Fruit fly (Drosophila melanogaster) whole organism, embryonic: ENCODE results near the gene beta'COP.

Source experiments
- Ada2b ChIP-seq: fragments of 200-800 bp; sonication (Bioruptor generic); IDR thresholded peaks from 2 replicates; pipeline ENCODE4 v1.3.6; 2022; ENCODE audit warnings: missing biosample characterization, missing genetic modification characterization
- CG10654 ChIP-seq: fragments of 200-800 bp; sonication (Bioruptor generic); optimal IDR thresholded peaks from 2 replicates; lab custom pipeline; 2016; ENCODE audit warnings: missing biosample characterization, missing genetic modification characterization
- CG11093 ChIP-seq: fragments of 200-800 bp; sonication (Bioruptor generic); IDR thresholded peaks from 3 replicates; pipeline ENCODE4 v1.3.6; 2022; ENCODE audit warnings: missing biosample characterization, missing genetic modification characterization
- CG11456 ChIP-seq: fragments of 200-800 bp; sonication (Bioruptor generic); IDR thresholded peaks from 3 replicates; pipeline ENCODE4 v1.3.6; 2022; ENCODE audit warnings: missing biosample characterization, missing genetic modification characterization
- CG12744 ChIP-seq: fragments of 200-800 bp; sonication (Bioruptor generic); optimal IDR thresholded peaks from 2 replicates; lab custom pipeline; 2016; ENCODE audit warnings: missing biosample characterization, missing genetic modification characterization
- CG12769 ChIP-seq: fragments of 200-800 bp; sonication (Bioruptor generic); optimal IDR thresholded peaks from 2 replicates; lab custom pipeline; 2019; ENCODE audit warnings: missing biosample characterization, mild to moderate bottlenecking, missing genetic modification characterization, moderate library complexity
- CG15011 ChIP-seq: fragments of 200-800 bp; sonication (Bioruptor generic); optimal IDR thresholded peaks from 3 replicates; lab custom pipeline; 2018; ENCODE audit warnings: missing biosample characterization, mild to moderate bottlenecking, missing genetic modification characterization
- CG1529 ChIP-seq: fragments of 200-800 bp; sonication (Bioruptor generic); optimal IDR thresholded peaks from 3 replicates; lab custom pipeline; 2018; ENCODE audit warnings: missing biosample characterization, missing genetic modification characterization
- CG15479 ChIP-seq: fragments of 200-800 bp; sonication (Bioruptor generic); optimal IDR thresholded peaks from 3 replicates; lab custom pipeline; 2019; ENCODE audit warnings: missing biosample characterization, mild to moderate bottlenecking, missing genetic modification characterization, moderate library complexity
- CG15514 ChIP-seq: fragments of 200-800 bp; sonication (Bioruptor generic); optimal IDR thresholded peaks from 3 replicates; lab custom pipeline; 2017; ENCODE audit warnings: missing biosample characterization, missing genetic modification characterization, mild to moderate bottlenecking, moderate library complexity, missing genetic modification reagents
- CG17328 ChIP-seq: fragments of 200-800 bp; sonication (Bioruptor generic); IDR thresholded peaks from 2 replicates; pipeline ENCODE4 v1.3.6; 2022; ENCODE audit warnings: missing biosample characterization, missing genetic modification characterization
- CG18599 ChIP-seq: fragments of 200-800 bp; sonication (Bioruptor generic); optimal IDR thresholded peaks from 3 replicates; lab custom pipeline; 2017; ENCODE audit warnings: missing biosample characterization, missing genetic modification characterization, mild to moderate bottlenecking, moderate library complexity, missing genetic modification reagents
- CG18619 ChIP-seq: fragments of 200-800 bp; sonication (Bioruptor generic); optimal IDR thresholded peaks from 3 replicates; lab custom pipeline; 2017; ENCODE audit warnings: missing biosample characterization, mild to moderate bottlenecking, missing genetic modification characterization
- CG30403 ChIP-seq: fragments of 200-800 bp; sonication (Bioruptor generic); optimal IDR thresholded peaks from 3 replicates; lab custom pipeline; 2016; ENCODE audit warnings: missing biosample characterization, missing genetic modification characterization
- CG31365 ChIP-seq: fragments of 200-800 bp; sonication (Bioruptor generic); optimal IDR thresholded peaks from 2 replicates; lab custom pipeline; 2018; ENCODE audit warnings: missing biosample characterization, mild to moderate bottlenecking, missing genetic modification characterization
- CG32767 ChIP-seq: fragments of 200-800 bp; sonication (Bioruptor generic); IDR thresholded peaks from 2 replicates; pipeline ENCODE4 v1.3.6; 2022; ENCODE audit warnings: missing biosample characterization, missing genetic modification characterization
- CG4328 ChIP-seq: fragments of 200-800 bp; sonication (Bioruptor generic); optimal IDR thresholded peaks from 3 replicates; lab custom pipeline; 2017; ENCODE audit warnings: missing biosample characterization, missing genetic modification reagents, missing genetic modification characterization
- CG4360 ChIP-seq: fragments of 200-800 bp; sonication (Bioruptor generic); IDR thresholded peaks from 2 replicates; pipeline ENCODE4 v1.3.6; 2022; ENCODE audit warnings: missing biosample characterization, missing genetic modification characterization
- CG6272 ChIP-seq: fragments of 200-800 bp; sonication (Bioruptor generic); IDR thresholded peaks from 2 replicates; pipeline ENCODE4 v1.3.6; 2022; ENCODE audit warnings: missing biosample characterization, missing genetic modification characterization
- CG6854 ChIP-seq: fragments of 200-800 bp; sonication (Bioruptor generic); optimal IDR thresholded peaks from 3 replicates; lab custom pipeline; 2017; ENCODE audit warnings: missing biosample characterization, mild to moderate bottlenecking, missing genetic modification characterization
- CG8089 ChIP-seq: fragments of 200-800 bp; sonication (Bioruptor generic); optimal IDR thresholded peaks from 3 replicates; lab custom pipeline; 2016; ENCODE audit warnings: missing biosample characterization, missing genetic modification characterization
- CG8359 ChIP-seq: fragments of 200-800 bp; sonication (Bioruptor generic); optimal IDR thresholded peaks from 2 replicates; lab custom pipeline; 2017; ENCODE audit warnings: missing biosample characterization, mild to moderate bottlenecking, missing genetic modification characterization, borderline replicate concordance
- CG8944 ChIP-seq: fragments of 200-800 bp; sonication (Bioruptor generic); optimal IDR thresholded peaks from 3 replicates; lab custom pipeline; 2016; ENCODE audit warnings: missing biosample characterization, missing genetic modification characterization
- GATAe ChIP-seq: fragments of 200-800 bp; sonication (Bioruptor generic); conservative IDR thresholded peaks from 2 replicates; pipeline ENCODE4 v1.3.6; 2022; ENCODE audit warnings: missing biosample characterization, missing genetic modification characterization
- HLHmδ ChIP-seq: fragments of 200-800 bp; sonication (Bioruptor generic); optimal IDR thresholded peaks from 2 replicates; lab custom pipeline; 2018; ENCODE audit warnings: missing biosample characterization, mild to moderate bottlenecking, missing genetic modification characterization, moderate library complexity
- Hr51 ChIP-seq, 2 experiments: fragments of 200-800 bp; sonication (Bioruptor generic); optimal IDR thresholded peaks; 2 replicates in 1 of 2; 3 replicates in 1 of 2; lab custom pipeline; 2016 to 2018; ENCODE audit warnings: missing biosample characterization in 2 of 2, missing genetic modification characterization in 2 of 2, mild to moderate bottlenecking in 1 of 2, moderate library complexity in 1 of 2
- Hr78 ChIP-seq, 2 experiments: fragments of 200-800 bp in 1 of 2; fragments of >200 bp in 1 of 2; sonication (Bioruptor generic) in 1 of 2; optimal IDR thresholded peaks; 2 replicates each; lab custom pipeline; 2017 to 2019; ENCODE audit warnings: missing biosample characterization in 2 of 2, missing genetic modification characterization in 2 of 2, mild to moderate bottlenecking in 1 of 2, moderate library complexity in 1 of 2
- Kr ChIP-seq: fragments of 200-800 bp; sonication (Bioruptor generic); optimal IDR thresholded peaks from 2 replicates; lab custom pipeline; 2017; ENCODE audit warnings: missing biosample characterization, mild to moderate bottlenecking, missing genetic modification characterization
- Nf-YC ChIP-seq: fragments of 200-800 bp; optimal IDR thresholded peaks from 3 replicates; lab custom pipeline; 2019; ENCODE audit warnings: missing biosample characterization, mild to moderate bottlenecking, missing genetic modification characterization, moderate library complexity
- Spps ChIP-seq: fragments of 200-800 bp; sonication (Bioruptor generic); optimal IDR thresholded peaks from 2 replicates; lab custom pipeline; 2018; ENCODE audit warnings: missing biosample characterization, mild to moderate bottlenecking, missing genetic modification characterization
- Tbp ChIP-seq: fragments of >200 bp; optimal IDR thresholded peaks from 2 replicates; lab custom pipeline; 2018; ENCODE audit warnings: missing biosample characterization, missing genetic modification characterization
- Xrp1 ChIP-seq: fragments of 200-800 bp; sonication (Bioruptor generic); IDR thresholded peaks from 2 replicates; pipeline ENCODE4 v1.3.6; 2022; ENCODE audit warnings: missing biosample characterization, missing genetic modification characterization
- bbx ChIP-seq: fragments of 200-800 bp; sonication (Bioruptor generic); IDR thresholded peaks from 2 replicates; pipeline ENCODE4 v1.3.6; 2022; ENCODE audit warnings: missing biosample characterization, missing genetic modification characterization; ENCODE audit not compliant: partially characterized antibody
- chn ChIP-seq: fragments of 200-800 bp; sonication (Bioruptor generic); optimal IDR thresholded peaks from 2 replicates; lab custom pipeline; 2016; ENCODE audit warnings: missing biosample characterization, missing genetic modification characterization
- croc ChIP-seq: fragments of 200-800 bp; sonication (Bioruptor generic); conservative IDR thresholded peaks from 3 replicates; pipeline ENCODE4 v1.3.6; 2022; ENCODE audit warnings: missing biosample characterization, missing genetic modification characterization
- dpn ChIP-seq, 2 experiments: fragments of 200-800 bp; sonication (Bioruptor generic); optimal IDR thresholded peaks; 3 replicates each; lab custom pipeline; 2016; ENCODE audit warnings: missing biosample characterization in 2 of 2, missing genetic modification characterization in 2 of 2
- gfzf ChIP-seq: fragments of 200-800 bp; sonication (Bioruptor generic); optimal IDR thresholded peaks from 2 replicates; lab custom pipeline; 2016; ENCODE audit warnings: missing biosample characterization, mild to moderate bottlenecking, missing genetic modification characterization, moderate library complexity
- ken ChIP-seq: fragments of 200-800 bp; sonication (Bioruptor generic); IDR thresholded peaks from 3 replicates; pipeline ENCODE4 v1.3.6; 2022; ENCODE audit warnings: missing biosample characterization, missing genetic modification characterization
- klu ChIP-seq: fragments of 200-800 bp; sonication (Bioruptor generic); IDR thresholded peaks from 2 replicates; pipeline ENCODE4 v1.3.6; 2022; ENCODE audit warnings: missing biosample characterization, missing genetic modification characterization
- maf-S ChIP-seq: fragments of 200-800 bp; sonication (Bioruptor generic); optimal IDR thresholded peaks from 2 replicates; lab custom pipeline; 2016; ENCODE audit warnings: missing biosample characterization, missing genetic modification characterization
- pita ChIP-seq: fragments of 200-800 bp; sonication (Bioruptor generic); optimal IDR thresholded peaks from 2 replicates; lab custom pipeline; 2017; ENCODE audit warnings: missing biosample characterization, mild to moderate bottlenecking, missing genetic modification characterization
- row ChIP-seq: fragments of 200-800 bp; sonication (Bioruptor generic); IDR thresholded peaks from 3 replicates; pipeline ENCODE4 v1.3.6; 2022; ENCODE audit warnings: missing biosample characterization, missing genetic modification characterization
- sisA ChIP-seq: fragments of 200-800 bp; sonication (Bioruptor generic); IDR thresholded peaks from 2 replicates; pipeline ENCODE4 v1.3.6; 2022; ENCODE audit warnings: missing biosample characterization, missing genetic modification characterization
- sob ChIP-seq: fragments of 200-800 bp; sonication (Bioruptor generic); IDR thresholded peaks from 2 replicates; pipeline ENCODE4 v1.3.6; 2022; ENCODE audit warnings: missing biosample characterization, missing genetic modification characterization
- ttk ChIP-seq: fragments of 200-800 bp; sonication (Bioruptor generic); IDR thresholded peaks from 2 replicates; pipeline ENCODE4 v2.1.2; 2022; ENCODE audit warnings: missing biosample characterization, missing genetic modification characterization
- usp ChIP-seq: fragments of >200 bp; optimal IDR thresholded peaks from 2 replicates; lab custom pipeline; 2017; ENCODE audit warnings: missing biosample characterization, missing genetic modification characterization
- wdn ChIP-seq: fragments of 200-800 bp; sonication (Bioruptor generic); IDR thresholded peaks from 2 replicates; pipeline ENCODE4 v1.3.6; 2022; ENCODE audit warnings: missing biosample characterization, missing genetic modification characterization
- wek ChIP-seq: fragments of 200-800 bp; sonication (Bioruptor generic); optimal IDR thresholded peaks from 3 replicates; lab custom pipeline; 2018; ENCODE audit warnings: missing biosample characterization, mild to moderate bottlenecking, missing genetic modification characterization, moderate library complexity
- zfh2 ChIP-seq: fragments of 200-800 bp; sonication (Bioruptor generic); optimal IDR thresholded peaks from 2 replicates; lab custom pipeline; 2016; ENCODE audit warnings: missing biosample characterization, missing genetic modification characterization

The beta'COP gene

dm6 chr2L:13414525-13415481 lies 36.1 kb downstream of the beta'COP start, which contains the start of the genes CG16956, CG42784 and CG43850 (continued):
- TF ChIP-seq maf-S (GFP tag; lab: Kevin White, UChicago): no peak
- peak; percentile 53 for TF ChIP-seq CG17328 (GFP tag; lab: Robert Waterston, UW)
- TF ChIP-seq CG4360: no peak
- TF ChIP-seq CG15479 (GFP tag; lab: Kevin White, UChicago): no peak
- TF ChIP-seq chn: no peak
- TF ChIP-seq Kr: no peak
- TF ChIP-seq CG31365: peak; percentile 78
- TF ChIP-seq CG18619: peak; percentile 69
- no peak for TF ChIP-seq pita (GFP tag; lab: Kevin White, UChicago)
- no peak for TF ChIP-seq bbx (GFP tag; lab: Robert Waterston, UW)
- TF ChIP-seq CG18599 (GFP tag; lab: Kevin White, UChicago): peak; percentile 88
- no peak for TF ChIP-seq Spps (tag; lab: Kevin White, UChicago)
- peak; percentile 41; the same call in 1 of the 2 replicates for TF ChIP-seq ttk
- peak in 1 of 2 experiments; percentile 69 for TF ChIP-seq Hr51 (GFP tag; optimal IDR thresholded peaks at IDR 0.05; lab: Kevin White, UChicago)
- TF ChIP-seq Hr78 (GFP tag; optimal IDR thresholded peaks at IDR 0.05; lab: Kevin White, UChicago): no peak
- TF ChIP-seq CG11456 (GFP tag; lab: Robert Waterston, UW): no peak
- peak; percentile 63 for TF ChIP-seq CG4328 (GFP tag; lab: Kevin White, UChicago)
- TF ChIP-seq CG8944 (GFP tag; lab: Kevin White, UChicago): no peak
- no peak for TF ChIP-seq row
- peak in 1 of 2 experiments; percentile 1 for TF ChIP-seq dpn (GFP tag; optimal IDR thresholded peaks at IDR 0.05; lab: Kevin White, UChicago)
- TF ChIP-seq CG12769 (tag; lab: Kevin White, UChicago): no peak
- no peak for TF ChIP-seq Xrp1 (GFP tag; lab: Robert Waterston, UW)
- peak; percentile 80 for TF ChIP-seq wek (GFP tag; lab: Kevin White, UChicago)
- TF ChIP-seq CG6272 (GFP tag; lab: Robert Waterston, UW): no peak
- no peak for TF ChIP-seq Ada2b (GFP tag; lab: Robert Waterston, UW)
- no peak for TF ChIP-seq CG32767 (GFP tag; lab: Robert Waterston, UW)
- TF ChIP-seq CG30403 (GFP tag; lab: Kevin White, UChicago): no peak
- TF ChIP-seq CG12744 (GFP tag; lab: Kevin White, UChicago): no peak
- no peak for TF ChIP-seq zfh2 (GFP tag; lab: Kevin White, UChicago)
- peak; percentile 13 for TF ChIP-seq CG8089 (GFP tag; lab: Kevin White, UChicago)
- no peak for TF ChIP-seq GATAe (GFP tag; lab: Robert Waterston, UW)
- no peak for TF ChIP-seq HLHmδ (GFP tag; lab: Kevin White, UChicago)
- no peak for TF ChIP-seq wdn (GFP tag; lab: Robert Waterston, UW)
- no peak for TF ChIP-seq CG8359 (GFP tag; lab: Kevin White, UChicago)
- TF ChIP-seq Nf-YC (tag; lab: Kevin White, UChicago): peak; percentile 49
- no peak for TF ChIP-seq gfzf (GFP tag; lab: Kevin White, UChicago)
- TF ChIP-seq Tbp (GFP tag; lab: Kevin White, UChicago): no peak
- no peak for TF ChIP-seq usp (GFP tag; lab: Kevin White, UChicago)
- 0 out of 2 replicates have a peak, but pooled peaks have one; percentile 45 for TF ChIP-seq sob (GFP tag; lab: Robert Waterston, UW)
- peak; percentile 68 for TF ChIP-seq CG15011 (GFP tag; lab: Kevin White, UChicago)
- TF ChIP-seq CG10654 (GFP tag; lab: Kevin White, UChicago): no peak
- no peak for TF ChIP-seq klu (GFP tag; lab: Robert Waterston, UW)
- TF ChIP-seq CG1529 (GFP tag; lab: Kevin White, UChicago): peak; percentile 12
- no peak for TF ChIP-seq croc (GFP tag; lab: Robert Waterston, UW)
- no peak for TF ChIP-seq CG11093
- no peak for TF ChIP-seq ken (GFP tag; lab: Robert Waterston, UW)
- no peak for TF ChIP-seq sisA
- peak; percentile 87 for TF ChIP-seq CG15514 (GFP tag; lab: Kevin White, UChicago)
- TF ChIP-seq CG6854: peak; percentile 84
